Fruit fly (Drosophila melanogaster): Measurements from ENCODE around the gene CG2698.

CG2698 gene

DNA sequence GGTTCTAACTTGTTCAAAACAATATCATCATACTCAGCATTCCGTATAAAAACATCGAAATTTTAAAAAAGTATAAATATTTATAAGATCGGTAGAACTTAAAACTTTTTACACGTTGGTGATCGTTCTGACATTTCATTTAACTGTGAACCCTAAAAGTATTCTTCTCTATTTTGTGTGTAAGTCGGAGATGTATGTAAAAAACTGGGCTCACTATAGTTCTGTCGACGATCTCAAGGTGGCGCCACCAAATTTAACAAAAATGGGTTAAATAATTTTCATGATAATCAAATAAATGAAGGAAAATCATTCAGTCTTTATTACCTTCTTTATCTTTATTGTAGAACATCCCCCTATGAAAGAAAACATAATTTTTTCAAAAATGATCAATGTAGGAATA is 20.0 kb upstream of the CG2698 start (continued):
- no peak for TF ChIP-seq repo (GFP tag; optimal IDR thresholded peaks at IDR 0.05)
- TF ChIP-seq CG8089 (GFP tag; optimal IDR thresholded peaks at IDR 0.05) = no peak
- no peak for TF ChIP-seq CG11085 (GFP tag; IDR thresholded peaks at IDR 0.05)
- TF ChIP-seq klu (GFP tag; IDR thresholded peaks at IDR 0.05) = no peak
- TF ChIP-seq CTCF (GFP tag; optimal IDR thresholded peaks at IDR 0.05) = peak; percentile 96
- TF ChIP-seq CG12236 (GFP tag; optimal IDR thresholded peaks at IDR 0.05) = no peak
- TF ChIP-seq CG4328 (GFP tag; optimal IDR thresholded peaks at IDR 0.05) = no peak
- TF ChIP-seq HmgZ (tag; optimal IDR thresholded peaks at IDR 0.05) = peak; percentile 8
- no peak for TF ChIP-seq pb (GFP tag; optimal IDR thresholded peaks at IDR 0.05)
- TF ChIP-seq wor (GFP tag; IDR thresholded peaks at IDR 0.05) = no peak
- TF ChIP-seq CG3838 (GFP tag; optimal IDR thresholded peaks at IDR 0.05) = no peak
- TF ChIP-seq CG9797 (GFP tag; optimal IDR thresholded peaks at IDR 0.05) = no peak
- no peak for TF ChIP-seq CG32767 (GFP tag; IDR thresholded peaks at IDR 0.05)

DNA sequence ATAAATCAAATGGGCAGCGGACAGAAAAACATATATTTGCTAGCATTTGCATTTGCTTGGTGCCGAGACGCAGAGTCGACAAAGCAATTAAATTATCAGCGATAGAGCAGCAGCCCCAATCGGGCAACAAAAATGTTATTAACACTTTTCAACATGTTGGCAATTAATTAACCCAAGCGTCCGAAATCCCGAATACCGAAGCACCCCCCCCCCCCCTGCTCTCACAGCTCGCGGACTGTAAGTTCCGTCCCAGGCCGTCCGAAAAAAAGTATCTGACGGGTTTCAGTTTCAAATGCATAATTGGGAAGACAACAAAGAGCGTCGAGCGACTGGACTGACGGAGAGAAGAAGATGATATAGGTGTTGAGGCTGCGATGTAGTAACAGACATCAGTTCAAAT is 11.1 kb upstream of the CG2698 start:
- TF ChIP-seq CG12299 (tag; optimal IDR thresholded peaks at IDR 0.05) (no peak), ERR (GFP tag; optimal IDR thresholded peaks at IDR 0.05) (no peak), hb (GFP tag; IDR thresholded peaks at IDR 0.05; ENCODE audit: partially characterized antibody) (no peak), insv (GFP tag; optimal IDR thresholded peaks at IDR 0.05) (no peak), Myb (GFP tag; optimal IDR thresholded peaks at IDR 0.05) (no peak), tx (GFP tag; optimal IDR thresholded peaks at IDR 0.05) (no peak), chinmo (GFP tag; IDR thresholded peaks at IDR 0.05; ENCODE audit: partially characterized antibody) (0 out of 4 replicates have a peak, but pooled peaks have one; percentile 6), CG12769 (tag; optimal IDR thresholded peaks at IDR 0.05) (peak; percentile 72), sd (tag; optimal IDR thresholded peaks at IDR 0.05) (peak; percentile 67), Meics (GFP tag; optimal IDR thresholded peaks at IDR 0.05) (no peak), CG30403 (GFP tag; optimal IDR thresholded peaks at IDR 0.05) (no peak), mam (GFP tag; optimal IDR thresholded peaks at IDR 0.05) (no peak), Dll (GFP tag; IDR thresholded peaks at IDR 0.05; ENCODE audit: partially characterized antibody) (no peak), CG13894 (tag; optimal IDR thresholded peaks at IDR 0.05) (no peak), pb (GFP tag; optimal IDR thresholded peaks at IDR 0.05) (no peak), CG8089 (GFP tag; optimal IDR thresholded peaks at IDR 0.05) (no peak), zf30C (GFP tag; optimal IDR thresholded peaks at IDR 0.05) (no peak), CG12659 (GFP tag; optimal IDR thresholded peaks at IDR 0.05) (no peak), CG18599 (GFP tag; optimal IDR thresholded peaks at IDR 0.05) (no peak), sens (GFP tag) (peak; percentile 23), CG7357 (GFP tag; IDR thresholded peaks at IDR 0.05) (no peak), CG3407 (GFP tag; optimal IDR thresholded peaks at IDR 0.05) (no peak), z (GFP tag; IDR thresholded peaks at IDR 0.05) (no peak), Awh (GFP tag; IDR thresholded peaks at IDR 0.05) (peak; percentile 58), stwl (tag; optimal IDR thresholded peaks at IDR 0.05) (no peak), CoRest (tag; optimal IDR thresholded peaks at IDR 0.05) (no peak), crol (GFP tag; IDR thresholded peaks at IDR 0.05) (0 out of 2 replicates have a peak, but pooled peaks have one; percentile 29), Six4 (GFP tag; optimal IDR thresholded peaks at IDR 0.05) (no peak), ara (GFP tag; IDR thresholded peaks at IDR 0.05) (no peak)

DNA sequence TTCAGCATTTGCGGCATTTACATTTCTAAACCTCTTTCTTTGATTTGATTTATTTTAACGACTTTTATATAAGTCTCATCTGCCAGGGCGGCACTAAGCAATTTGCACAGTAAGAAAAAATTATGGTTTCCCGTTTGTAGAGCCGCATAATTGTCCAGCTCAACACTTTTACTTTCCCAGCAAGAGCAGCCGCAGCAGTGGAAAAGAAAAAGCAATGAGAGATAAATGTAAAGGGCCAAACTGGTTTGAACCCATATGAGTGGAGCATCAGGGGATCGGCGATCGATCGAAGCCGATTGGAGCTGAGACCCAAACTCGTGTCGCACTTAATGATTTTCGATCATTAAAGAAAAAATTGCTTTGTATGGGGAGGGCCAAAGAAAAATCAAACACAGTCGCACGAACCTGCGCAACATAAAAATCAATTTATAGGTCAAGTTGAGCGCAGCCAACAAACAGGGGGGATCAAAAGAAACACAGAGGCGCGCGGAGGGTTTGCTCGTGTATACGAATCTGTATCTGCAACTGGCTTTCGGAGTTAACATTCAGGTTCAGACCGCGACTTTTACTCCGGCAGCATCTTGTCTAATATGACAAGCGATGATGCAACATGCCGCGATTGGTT is 10.5 kb upstream of the CG2698 start:
- peak in 1 of 2 experiments; percentile 50 for TF ChIP-seq Hr78 (GFP tag; optimal IDR thresholded peaks at IDR 0.05)
- no peak for TF ChIP-seq az2 (GFP tag; optimal IDR thresholded peaks at IDR 0.05)
- peak; percentile 96 for TF ChIP-seq Blimp-1 (GFP tag; optimal IDR thresholded peaks at IDR 0.05)
- TF ChIP-seq oc (tag; optimal IDR thresholded peaks at IDR 0.05) = peak; percentile 72
- peak in 1 of 2 experiments; percentile 45 for TF ChIP-seq Pdp1 (GFP tag; optimal IDR thresholded peaks at IDR 0.05)
- peak; percentile 67 for TF ChIP-seq pros (GFP tag; optimal IDR thresholded peaks at IDR 0.05)
- peak; percentile 62 for TF ChIP-seq kni (GFP tag; optimal IDR thresholded peaks at IDR 0.05)
- peak; percentile 6 for TF ChIP-seq CG10543 (GFP tag; optimal IDR thresholded peaks at IDR 0.05)
- peak; percentile 18 for TF ChIP-seq grn (GFP tag; optimal IDR thresholded peaks at IDR 0.05)
- peak; percentile 64 for TF ChIP-seq abd-A (tag; optimal IDR thresholded peaks at IDR 0.05)
- no peak for TF ChIP-seq Six4 (GFP tag; optimal IDR thresholded peaks at IDR 0.05)

All from whole organism, embryonic.